Worm (Caenorhabditis elegans) whole organism, L3 larva: ENCODE results near the gene cope-1.

Experiments used
- R02D3.7 ChIP-seq: fragments of 150-350 bp; optimal IDR thresholded peaks from 2 replicates; lab custom pipeline; 2014; ENCODE audit warnings: missing biosample characterization, missing genetic modification characterization
- aly-2 ChIP-seq: fragments of 150-350 bp; optimal IDR thresholded peaks from 2 replicates; lab custom pipeline; 2014; ENCODE audit warnings: missing biosample characterization, missing genetic modification characterization
- ama-1 ChIP-seq: fragments of 150-350 bp; optimal IDR thresholded peaks from 2 replicates; lab custom pipeline; 2018
- ceh-16 ChIP-seq: sonication (generic microtip); optimal IDR thresholded peaks from 2 replicates; lab custom pipeline; 2017; ENCODE audit warnings: missing biosample characterization, missing genetic modification characterization
- ceh-28 ChIP-seq: fragments of 150-350 bp; optimal IDR thresholded peaks from 2 replicates; lab custom pipeline; 2014; ENCODE audit warnings: missing biosample characterization, missing genetic modification reagents, missing genetic modification characterization
- ceh-82 ChIP-seq: fragments of 150-350 bp; optimal IDR thresholded peaks from 2 replicates; lab custom pipeline; 2014; ENCODE audit warnings: missing biosample characterization, missing genetic modification characterization
- ceh-9 ChIP-seq: sonication (generic microtip); optimal IDR thresholded peaks from 2 replicates; lab custom pipeline; 2018; ENCODE audit warnings: missing biosample characterization, missing genetic modification characterization
- daf-12 ChIP-seq: fragments of 150-350 bp; optimal IDR thresholded peaks from 2 replicates; lab custom pipeline; 2014; ENCODE audit warnings: missing biosample characterization, missing genetic modification reagents, missing genetic modification characterization
- egl-27 ChIP-seq: sonication (generic microtip); optimal IDR thresholded peaks from 4 replicates; lab custom pipeline; 2017; ENCODE audit warnings: missing biosample characterization, missing genetic modification reagents, missing genetic modification characterization
- egl-5 ChIP-seq: fragments of 150-350 bp; optimal IDR thresholded peaks from 2 replicates; lab custom pipeline; 2017; ENCODE audit warnings: missing biosample characterization, missing genetic modification reagents, missing genetic modification characterization, inconsistent platforms
- elt-2 ChIP-seq: sonication (generic microtip); optimal IDR thresholded peaks from 2 replicates; lab custom pipeline; 2016; ENCODE audit warnings: missing genetic modification reagents, mild to moderate bottlenecking, missing genetic modification characterization, missing compliant biosample characterization
- elt-3 ChIP-seq, 3 experiments: fragments of 150-350 bp in 1 of 3; sonication (generic microtip) in 2 of 3; optimal IDR thresholded peaks; 2 replicates in 2 of 3; 4 replicates in 1 of 3; lab custom pipeline; 2014 to 2017; ENCODE audit warnings: missing biosample characterization in 3 of 3, missing genetic modification characterization in 3 of 3
- eor-1 ChIP-seq, 2 experiments: fragments of 150-350 bp; optimal IDR thresholded peaks; 2 replicates each; lab custom pipeline; 2014 to 2018; ENCODE audit warnings: missing biosample characterization in 2 of 2, missing genetic modification characterization in 2 of 2
- fkh-10 ChIP-seq: sonication (generic microtip); optimal IDR thresholded peaks from 2 replicates; lab custom pipeline; 2017; ENCODE audit warnings: missing biosample characterization, missing genetic modification reagents, missing genetic modification characterization
- fkh-2 ChIP-seq: fragments of 150-350 bp; optimal IDR thresholded peaks from 2 replicates; lab custom pipeline; 2014; ENCODE audit warnings: missing biosample characterization, missing genetic modification reagents, missing genetic modification characterization
- fos-1 ChIP-seq: fragments of 150-350 bp; optimal IDR thresholded peaks from 2 replicates; lab custom pipeline; 2014; ENCODE audit warnings: missing biosample characterization, missing genetic modification characterization
- hmg-11 ChIP-seq: sonication (generic microtip); optimal IDR thresholded peaks from 2 replicates; lab custom pipeline; 2016; ENCODE audit warnings: missing genetic modification characterization, missing compliant biosample characterization
- jun-1 ChIP-seq: fragments of 150-350 bp; optimal IDR thresholded peaks from 2 replicates; lab custom pipeline; 2014; ENCODE audit warnings: missing biosample characterization, missing genetic modification reagents, missing genetic modification characterization
- lin-15B ChIP-seq: fragments of 150-350 bp; optimal IDR thresholded peaks from 2 replicates; lab custom pipeline; 2014; ENCODE audit warnings: missing biosample characterization, missing genetic modification characterization
- mdl-1 ChIP-seq: fragments of 150-350 bp; optimal IDR thresholded peaks from 2 replicates; lab custom pipeline; 2014; ENCODE audit warnings: missing biosample characterization, missing genetic modification characterization
- mml-1 ChIP-seq: fragments of 150-350 bp; sonication (generic microtip); optimal IDR thresholded peaks from 3 replicates; lab custom pipeline; 2014; ENCODE audit warnings: missing biosample characterization, missing genetic modification characterization
- nfya-1 ChIP-seq: sonication (generic microtip); optimal IDR thresholded peaks from 2 replicates; lab custom pipeline; 2017; ENCODE audit warnings: missing genetic modification characterization, mild to moderate bottlenecking, missing compliant biosample characterization, antibody characterized with exemption, moderate library complexity; ENCODE audit not compliant: insufficient read depth
- nhr-11 ChIP-seq: fragments of 150-350 bp; optimal IDR thresholded peaks from 2 replicates; lab custom pipeline; 2014; ENCODE audit warnings: missing biosample characterization, missing genetic modification characterization
- nhr-12 ChIP-seq: fragments of 150-350 bp; optimal IDR thresholded peaks from 2 replicates; lab custom pipeline; 2014; ENCODE audit warnings: missing biosample characterization, missing genetic modification characterization
- nhr-23 ChIP-seq: fragments of 150-350 bp; optimal IDR thresholded peaks from 2 replicates; lab custom pipeline; 2014; ENCODE audit warnings: missing biosample characterization, missing genetic modification reagents, missing genetic modification characterization
- nhr-237 ChIP-seq: fragments of 150-350 bp; optimal IDR thresholded peaks from 2 replicates; lab custom pipeline; 2014; ENCODE audit warnings: missing biosample characterization, missing genetic modification characterization
- nhr-25 ChIP-seq: sonication (generic microtip); optimal IDR thresholded peaks from 2 replicates; lab custom pipeline; 2017; ENCODE audit warnings: missing biosample characterization, missing genetic modification characterization
- nhr-28 ChIP-seq: fragments of 150-350 bp; optimal IDR thresholded peaks from 2 replicates; lab custom pipeline; 2014; ENCODE audit warnings: missing biosample characterization, missing genetic modification characterization
- nhr-43 ChIP-seq: sonication (generic microtip); optimal IDR thresholded peaks from 2 replicates; lab custom pipeline; 2016; ENCODE audit warnings: mild to moderate bottlenecking, missing genetic modification characterization, missing compliant biosample characterization; ENCODE audit not compliant: poor library complexity, severe bottlenecking
- nhr-67 ChIP-seq: fragments of 150-350 bp; optimal IDR thresholded peaks from 2 replicates; lab custom pipeline; 2014; ENCODE audit warnings: missing biosample characterization, missing genetic modification characterization
- nhr-76 ChIP-seq: fragments of 150-350 bp; sonication (generic microtip); optimal IDR thresholded peaks from 5 replicates; lab custom pipeline; 2014; ENCODE audit warnings: missing biosample characterization, missing genetic modification characterization
- nhr-77 ChIP-seq: fragments of 150-350 bp; optimal IDR thresholded peaks from 2 replicates; lab custom pipeline; 2014; ENCODE audit warnings: missing biosample characterization, missing genetic modification characterization
- pqm-1 ChIP-seq: fragments of 150-350 bp; optimal IDR thresholded peaks from 2 replicates; lab custom pipeline; 2017; ENCODE audit warnings: missing biosample characterization, missing genetic modification characterization, inconsistent platforms
- sea-2 ChIP-seq: fragments of 150-350 bp; sonication (generic microtip); optimal IDR thresholded peaks from 4 replicates; lab custom pipeline; 2014; ENCODE audit warnings: missing biosample characterization, missing genetic modification reagents, missing genetic modification characterization
- skn-1 ChIP-seq: fragments of 150-350 bp; optimal IDR thresholded peaks from 2 replicates; lab custom pipeline; 2014; ENCODE audit warnings: missing biosample characterization, missing genetic modification characterization
- snpc-4 ChIP-seq: fragments of 150-350 bp; optimal IDR thresholded peaks from 2 replicates; lab custom pipeline; 2014; ENCODE audit warnings: missing biosample characterization, missing genetic modification characterization
- tbx-2 ChIP-seq: sonication (generic microtip); optimal IDR thresholded peaks from 2 replicates; lab custom pipeline; 2016; ENCODE audit warnings: mild to moderate bottlenecking, missing genetic modification characterization, missing compliant biosample characterization
- unc-39 ChIP-seq: sonication (generic microtip); optimal IDR thresholded peaks from 4 replicates; lab custom pipeline; 2017; ENCODE audit warnings: missing biosample characterization, missing genetic modification characterization
- ztf-11 ChIP-seq: fragments of 150-350 bp; optimal IDR thresholded peaks from 2 replicates; lab custom pipeline; 2014; ENCODE audit warnings: missing biosample characterization, missing genetic modification characterization
- ztf-4 ChIP-seq: fragments of 150-350 bp; optimal IDR thresholded peaks from 2 replicates; lab custom pipeline; 2014; ENCODE audit warnings: missing biosample characterization, missing genetic modification characterization

The cope-1 gene

ce11 chrIII:13458978-13459596 lies 33.0 kb downstream of the cope-1 start, which contains the start of gene tag-164:
Gene tag-164 (plus strand): TSS chrIII:13459546.
- TF ChIP-seq ceh-16 (tag; lab: Kevin White, UChicago) = no peak
- TF ChIP-seq ztf-4 (tag; lab: Kevin White, UChicago) = no peak
- TF ChIP-seq nhr-76 (tag; lab: Kevin White, UChicago) = no peak
- TF ChIP-seq mml-1 (tag; lab: Kevin White, UChicago) = no peak
- no peak for TF ChIP-seq ama-1 (lab: Kevin White, UChicago)
- TF ChIP-seq egl-5 (tag; lab: Kevin White, UChicago) = no peak
- no peak for TF ChIP-seq egl-27
- no peak for TF ChIP-seq nhr-77 (tag; lab: Kevin White, UChicago)
- TF ChIP-seq nfya-1 (tag; lab: Kevin White, UChicago) = no peak
- TF ChIP-seq nhr-12 (tag; lab: Kevin White, UChicago) = no peak
- TF ChIP-seq unc-39 = no peak
- no peak for TF ChIP-seq nhr-67 (tag; lab: Kevin White, UChicago)
- TF ChIP-seq fos-1 = no peak
- TF ChIP-seq pqm-1 (tag; lab: Kevin White, UChicago) = no peak
- TF ChIP-seq nhr-237 (tag; lab: Kevin White, UChicago) = no peak
- no peak for TF ChIP-seq ceh-9 (tag; lab: Kevin White, UChicago)

- no peak for TF ChIP-seq eor-1 (tag; optimal IDR thresholded peaks at IDR 0.05; lab: Kevin White, UChicago)
- TF ChIP-seq nhr-43 (tag; lab: Kevin White, UChicago) = no peak
- no peak for TF ChIP-seq R02D3.7
- no peak for TF ChIP-seq tbx-2 (tag; lab: Kevin White, UChicago)
- TF ChIP-seq fos-1 = no peak
- TF ChIP-seq elt-3 (tag; optimal IDR thresholded peaks at IDR 0.05; lab: Kevin White, UChicago) = no peak
Observed at ce11 chrIII:13461535-13461934, 35.5 kb downstream of the cope-1 start.

- TF ChIP-seq ztf-11 = no peak
- TF ChIP-seq lin-15B (tag; lab: Kevin White, UChicago) = no peak
- no peak for TF ChIP-seq nhr-23
- no peak for TF ChIP-seq nhr-67 (tag; lab: Kevin White, UChicago)
- TF ChIP-seq nhr-11 (tag; lab: Kevin White, UChicago) = no peak
- no peak for TF ChIP-seq nhr-77 (tag; lab: Kevin White, UChicago)
- TF ChIP-seq ceh-82 (tag; lab: Kevin White, UChicago) = no peak
- TF ChIP-seq nfya-1 (tag; lab: Kevin White, UChicago) = no peak
- TF ChIP-seq pqm-1 (tag; lab: Kevin White, UChicago) = no peak
- no peak for TF ChIP-seq elt-3 (tag; optimal IDR thresholded peaks at IDR 0.05; lab: Kevin White, UChicago)
- TF ChIP-seq snpc-4 (tag; lab: Kevin White, UChicago) = no peak
- TF ChIP-seq nhr-25 (tag; lab: Kevin White, UChicago) = no peak
Observed at ce11 chrIII:13462138-13462634, 36.1 kb downstream of the cope-1 start, which contains the start of the genes abcf-2 and T27E9.2. Gene abcf-2 (minus strand): TSS chrIII:13462238. Gene T27E9.2 (minus strand): TSS chrIII:13462584.

ce11 chrIII:13462965-13463783 lies 37.1 kb downstream of the cope-1 start, which contains the start of gene ant-1.1:
Gene ant-1.1 (plus strand): TSS chrIII:13463163.
- peak; percentile 78 for TF ChIP-seq egl-27
- TF ChIP-seq mml-1 (tag; lab: Kevin White, UChicago) = no peak
- peak; percentile 90 for TF ChIP-seq jun-1 (tag; lab: Kevin White, UChicago)
- TF ChIP-seq skn-1 = peak; percentile 87
- TF ChIP-seq nhr-67 (tag; lab: Kevin White, UChicago) = no peak
- TF ChIP-seq ztf-4 (tag; lab: Kevin White, UChicago) = peak; percentile 32
- no peak for TF ChIP-seq nhr-12 (tag; lab: Kevin White, UChicago)
- TF ChIP-seq mdl-1 = no peak
- peak; percentile 5 for TF ChIP-seq fkh-10
- TF ChIP-seq elt-2 = peak; percentile 80
- no peak for TF ChIP-seq unc-39
- TF ChIP-seq nhr-23 = peak; percentile 92
- peak; percentile 57 for TF ChIP-seq pqm-1 (tag; lab: Kevin White, UChicago)
- no peak for TF ChIP-seq fkh-2
- TF ChIP-seq aly-2 (tag; lab: Kevin White, UChicago) = peak; percentile 31
- peak; percentile 71 for TF ChIP-seq hmg-11 (tag; lab: Kevin White, UChicago)
- TF ChIP-seq sea-2 = no peak
- TF ChIP-seq R02D3.7 = peak; percentile 84
- TF ChIP-seq snpc-4 (tag; lab: Kevin White, UChicago) = peak; percentile 65
- peak; percentile 98 for TF ChIP-seq nhr-25 (tag; lab: Kevin White, UChicago)
- no peak for TF ChIP-seq ztf-11
- TF ChIP-seq ceh-9 (tag; lab: Kevin White, UChicago) = no peak
- TF ChIP-seq nhr-43 (tag; lab: Kevin White, UChicago) = peak; percentile 93
- no peak for TF ChIP-seq nhr-28 (tag; lab: Kevin White, UChicago)
- TF ChIP-seq eor-1 (tag; optimal IDR thresholded peaks at IDR 0.05; lab: Kevin White, UChicago) = no peak
- peak; percentile 92 for TF ChIP-seq ceh-28 (tag; lab: Kevin White, UChicago)
- peak; percentile 93 for TF ChIP-seq ama-1 (lab: Kevin White, UChicago)
- TF ChIP-seq daf-12 (tag; lab: Kevin White, UChicago) = no peak
- peak in 1 of 3 experiments; percentile 51 for TF ChIP-seq elt-3 (tag; optimal IDR thresholded peaks at IDR 0.05; lab: Kevin White, UChicago)
- peak; percentile 62 for TF ChIP-seq tbx-2 (tag; lab: Kevin White, UChicago)
- TF ChIP-seq nhr-237 (tag; lab: Kevin White, UChicago) = no peak
